Fruit fly (Drosophila melanogaster) S2 (cell line): ENCODE results near the gene MTF-1.

Experiments
- CG8478 ChIP-seq: fragments of >200 bp; optimal IDR thresholded peaks from 2 replicates; lab custom pipeline; 2018
- CTCF ChIP-seq, 2 experiments: fragments of >200 bp; optimal IDR thresholded peaks; 2 replicates each; lab custom pipeline; 2018

dm6 chr3L:9432810-9433587, 2.9 kb downstream of the MTF-1 start:
- no peak for TF ChIP-seq CG8478 (lab: Kevin White, UChicago)
- no peak for TF ChIP-seq CTCF (optimal IDR thresholded peaks at IDR 0.05; lab: Kevin White, UChicago)
